Worm (Caenorhabditis elegans): ENCODE results near the gene ilkp-1.

Gene ilkp-1

ce11 chrII:11072565-11072964 lies 22.5 kb downstream of the ilkp-1 start:
- no peak for TF ChIP-seq somi-1 (GFP tag; optimal IDR thresholded peaks at IDR 0.05)
- TF ChIP-seq aptf-2 (GFP tag; conservative IDR thresholded peaks at IDR 0.05): no peak
- TF ChIP-seq ceh-40 (GFP tag; IDR thresholded peaks at IDR 0.05): no peak
- no peak for TF ChIP-seq xnd-1 (tag; optimal IDR thresholded peaks at IDR 0.05)
- no peak for TF ChIP-seq pbrm-1 (GFP tag; IDR thresholded peaks at IDR 0.05)
- no peak for TF ChIP-seq F22D6.2 (tag; optimal IDR thresholded peaks at IDR 0.05)
- TF ChIP-seq ZK185.1 (tag; optimal IDR thresholded peaks at IDR 0.05; ENCODE audit: poor library complexity, severe bottlenecking): no peak
- TF ChIP-seq cebp-2 (GFP tag; IDR thresholded peaks at IDR 0.05): no peak
- TF ChIP-seq dox-1 (GFP tag; IDR thresholded peaks at IDR 0.05): no peak
- TF ChIP-seq ceh-58 (GFP tag; IDR thresholded peaks at IDR 0.05): no peak
- TF ChIP-seq egrh-3 (GFP tag; IDR thresholded peaks at IDR 0.05): no peak
- TF ChIP-seq K11D2.4 (GFP tag; IDR thresholded peaks at IDR 0.05): no peak
- no peak for TF ChIP-seq snpc-4 (GFP tag; optimal IDR thresholded peaks at IDR 0.05)
- TF ChIP-seq snpc-4 (tag; optimal IDR thresholded peaks at IDR 0.05): no peak
- TF ChIP-seq F23B12.7 (tag; optimal IDR thresholded peaks at IDR 0.05; ENCODE audit: insufficient read depth): no peak
- no peak for TF ChIP-seq nhr-120 (GFP tag; IDR thresholded peaks at IDR 0.05)
- TF ChIP-seq ceh-100 (GFP tag; IDR thresholded peaks at IDR 0.05): no peak
- TF ChIP-seq snpc-3.4 (tag; optimal IDR thresholded peaks at IDR 0.05): no peak
- TF ChIP-seq nhr-27 (tag; optimal IDR thresholded peaks at IDR 0.05): no peak

- TF ChIP-seq hsf-1 (GFP tag; IDR thresholded peaks at IDR 0.05) (no peak), nhr-27 (tag; optimal IDR thresholded peaks at IDR 0.05) (no peak), pbrm-1 (GFP tag; IDR thresholded peaks at IDR 0.05) (no peak), Y67H2A.10 (GFP tag; conservative IDR thresholded peaks at IDR 0.05) (no peak), B0336.3 (GFP tag; IDR thresholded peaks at IDR 0.05) (no peak)
Observed at ce11 chrII:11076550-11076949, 26.5 kb downstream of the ilkp-1 start.

ce11 chrII:11086770-11087169 lies 36.7 kb downstream of the ilkp-1 start:
- no peak for TF ChIP-seq hsf-1 (GFP tag; IDR thresholded peaks at IDR 0.05)
- TF ChIP-seq lir-1 (GFP tag; conservative IDR thresholded peaks at IDR 0.05): no peak
- TF ChIP-seq bed-2 (GFP tag; IDR thresholded peaks at IDR 0.05): no peak
- TF ChIP-seq D2030.7 (GFP tag; IDR thresholded peaks at IDR 0.05): no peak
- no peak for TF ChIP-seq lin-35 (GFP tag; optimal IDR thresholded peaks at IDR 0.05)
- no peak for TF ChIP-seq nhr-179 (tag; optimal IDR thresholded peaks at IDR 0.05)
- TF ChIP-seq F57C9.4 (tag; optimal IDR thresholded peaks at IDR 0.05): no peak
- no peak for TF ChIP-seq ZK185.1 (tag; optimal IDR thresholded peaks at IDR 0.05; ENCODE audit: poor library complexity, severe bottlenecking)
- no peak for TF ChIP-seq T07F8.4 (tag; optimal IDR thresholded peaks at IDR 0.05)
- TF ChIP-seq ztf-18 (tag; optimal IDR thresholded peaks at IDR 0.05): no peak
- TF ChIP-seq Y79H2A.3 (GFP tag; conservative IDR thresholded peaks at IDR 0.05): no peak
- no peak for TF ChIP-seq T26A5.8 (tag; optimal IDR thresholded peaks at IDR 0.05)

- TF ChIP-seq ekl-4 (GFP tag; IDR thresholded peaks at IDR 0.05): no peak
Observed at ce11 chrII:11088137-11088536, 38.1 kb downstream of the ilkp-1 start.

ce11 chrII:11089356-11089755 lies 39.3 kb downstream of the ilkp-1 start, which contains the start of gene unc-53:
Gene unc-53, minus strand, starts transcription at chrII:11089456.
- TF ChIP-seq bed-2 (GFP tag; IDR thresholded peaks at IDR 0.05) (no peak), hrde-1 (tag; optimal IDR thresholded peaks at IDR 0.05; ENCODE audit: borderline replicate concordance) (no peak), nhr-120 (GFP tag; IDR thresholded peaks at IDR 0.05) (no peak), nhr-90 (tag; optimal IDR thresholded peaks at IDR 0.05) (no peak), fkh-3 (tag; optimal IDR thresholded peaks at IDR 0.05) (no peak), snpc-1.1 (tag; optimal IDR thresholded peaks at IDR 0.05; ENCODE audit: insufficient read depth) (no peak), T07F8.4 (tag; optimal IDR thresholded peaks at IDR 0.05) (no peak), F55B11.4 (tag; optimal IDR thresholded peaks at IDR 0.05; ENCODE audit: borderline replicate concordance, insufficient read depth) (no peak), cebp-2 (GFP tag; IDR thresholded peaks at IDR 0.05) (no peak), dox-1 (GFP tag; IDR thresholded peaks at IDR 0.05) (no peak), ceh-100 (GFP tag; IDR thresholded peaks at IDR 0.05) (no peak), snpc-3.4 (tag; optimal IDR thresholded peaks at IDR 0.05) (no peak), sptf-2 (GFP tag; optimal IDR thresholded peaks at IDR 0.05) (no peak), lir-1 (GFP tag; conservative IDR thresholded peaks at IDR 0.05) (no peak), him-1 (tag; optimal IDR thresholded peaks at IDR 0.05) (no peak), aptf-3 (GFP tag; IDR thresholded peaks at IDR 0.05) (no peak), ceh-58 (GFP tag; IDR thresholded peaks at IDR 0.05) (no peak), unc-62 (GFP tag; optimal IDR thresholded peaks at IDR 0.05) (no peak)

Data from whole organism, young adult.